Worm (Caenorhabditis elegans): ENCODE data around the gene F44E2.6.

- TF ChIP-seq dao-5 (tag; optimal IDR thresholded peaks at IDR 0.05) (no peak), W03F9.2 (tag; optimal IDR thresholded peaks at IDR 0.05) (no peak), him-1 (tag; optimal IDR thresholded peaks at IDR 0.05) (peak; percentile 86)
These were observed 29.1 kb upstream of the F44E2.6 start for ce11 chrIII:8873990-8874668.

Measured in whole organism, L4/young adult.